Fruit fly (Drosophila melanogaster) whole organism, embryonic: ENCODE data around the gene CG14339.

ENCODE experiments used
- Atf3 ChIP-seq: fragments of 200-800 bp; sonication (Bioruptor generic); optimal IDR thresholded peaks from 3 replicates; lab custom pipeline; 2016; ENCODE audit warnings: missing biosample characterization, missing genetic modification characterization
- BEAF-32 ChIP-seq: fragments of 200-800 bp; sonication (Bioruptor generic); optimal IDR thresholded peaks from 3 replicates; lab custom pipeline; 2017; ENCODE audit warnings: missing biosample characterization, missing genetic modification characterization, mild to moderate bottlenecking, moderate library complexity, missing genetic modification reagents
- CG11456 ChIP-seq: fragments of 200-800 bp; sonication (Bioruptor generic); IDR thresholded peaks from 3 replicates; pipeline ENCODE4 v1.3.6; 2022; ENCODE audit warnings: missing biosample characterization, missing genetic modification characterization
- CG12071 ChIP-seq: fragments of 200-800 bp; sonication (Bioruptor generic); optimal IDR thresholded peaks from 3 replicates; lab custom pipeline; 2018; ENCODE audit warnings: missing biosample characterization, mild to moderate bottlenecking, missing genetic modification characterization
- CG12942 ChIP-seq: fragments of 200-800 bp; sonication (Bioruptor generic); optimal IDR thresholded peaks from 3 replicates; lab custom pipeline; 2016; ENCODE audit warnings: missing biosample characterization, missing genetic modification characterization
- CG13123 ChIP-seq: fragments of 200-800 bp; sonication (Bioruptor generic); optimal IDR thresholded peaks from 2 replicates; lab custom pipeline; 2016; ENCODE audit warnings: missing biosample characterization, missing genetic modification characterization
- CG15479 ChIP-seq: fragments of 200-800 bp; sonication (Bioruptor generic); optimal IDR thresholded peaks from 3 replicates; lab custom pipeline; 2019; ENCODE audit warnings: missing biosample characterization, mild to moderate bottlenecking, missing genetic modification characterization, moderate library complexity
- CG15696 ChIP-seq: fragments of 200-800 bp; sonication (Bioruptor generic); optimal IDR thresholded peaks from 2 replicates; lab custom pipeline; 2019; ENCODE audit warnings: missing biosample characterization, mild to moderate bottlenecking, missing genetic modification characterization, moderate library complexity
- CG17186 ChIP-seq: fragments of 200-800 bp; sonication (Bioruptor generic); optimal IDR thresholded peaks from 3 replicates; lab custom pipeline; 2017; ENCODE audit warnings: missing biosample characterization, missing genetic modification reagents, missing genetic modification characterization
- CG17359 ChIP-seq: fragments of 200-800 bp; sonication (Bioruptor generic); optimal IDR thresholded peaks from 3 replicates; lab custom pipeline; 2018; ENCODE audit warnings: missing biosample characterization, mild to moderate bottlenecking, missing genetic modification characterization, moderate library complexity
- CG17829 ChIP-seq: fragments of 200-800 bp; optimal IDR thresholded peaks from 2 replicates; lab custom pipeline; 2019; ENCODE audit warnings: missing biosample characterization, mild to moderate bottlenecking, missing genetic modification characterization, moderate library complexity
- CG32772 ChIP-seq: fragments of 200-800 bp; sonication (Bioruptor generic); IDR thresholded peaks from 2 replicates; pipeline ENCODE4 v1.3.6; 2022; ENCODE audit warnings: missing biosample characterization, missing genetic modification characterization
- CG3281 ChIP-seq: fragments of 200-800 bp; sonication (Bioruptor generic); optimal IDR thresholded peaks from 3 replicates; lab custom pipeline; 2017; ENCODE audit warnings: missing biosample characterization, mild to moderate bottlenecking, missing genetic modification characterization
- CG34224 ChIP-seq: fragments of 200-800 bp; sonication (Bioruptor generic); IDR thresholded peaks from 3 replicates; pipeline ENCODE4 v1.3.6; 2022; ENCODE audit warnings: missing biosample characterization, missing genetic modification characterization; ENCODE audit not compliant: partially characterized antibody
- CG5953 ChIP-seq: fragments of 200-800 bp; sonication (Bioruptor generic); IDR thresholded peaks from 2 replicates; pipeline ENCODE4 v1.3.6; 2022; ENCODE audit warnings: missing biosample characterization, missing genetic modification characterization
- CG6813 ChIP-seq: fragments of 200-800 bp; sonication (Bioruptor generic); optimal IDR thresholded peaks from 2 replicates; lab custom pipeline; 2017; ENCODE audit warnings: missing biosample characterization, missing genetic modification characterization, mild to moderate bottlenecking, moderate library complexity, missing genetic modification reagents
- CG7928 ChIP-seq: fragments of 200-800 bp; sonication (Bioruptor generic); optimal IDR thresholded peaks from 2 replicates; lab custom pipeline; 2017; ENCODE audit warnings: missing biosample characterization, mild to moderate bottlenecking, missing genetic modification characterization
- CG8089 ChIP-seq: fragments of 200-800 bp; sonication (Bioruptor generic); optimal IDR thresholded peaks from 3 replicates; lab custom pipeline; 2016; ENCODE audit warnings: missing biosample characterization, missing genetic modification characterization
- Dip2 ChIP-seq: fragments of 200-800 bp; sonication (Bioruptor generic); IDR thresholded peaks from 2 replicates; pipeline ENCODE4 v1.3.6; 2022; ENCODE audit warnings: missing biosample characterization, missing genetic modification characterization
- Dll ChIP-seq: fragments of 200-800 bp; sonication (Bioruptor generic); IDR thresholded peaks from 4 replicates; pipeline ENCODE4 v1.3.6; 2022; ENCODE audit warnings: missing biosample characterization, missing genetic modification characterization; ENCODE audit not compliant: partially characterized antibody
- Dp ChIP-seq: fragments of 200-800 bp; sonication (Bioruptor generic); optimal IDR thresholded peaks from 2 replicates; lab custom pipeline; 2018; ENCODE audit warnings: missing biosample characterization, mild to moderate bottlenecking, missing genetic modification characterization, moderate library complexity
- Dref ChIP-seq: fragments of 200-800 bp; sonication (Bioruptor generic); IDR thresholded peaks from 2 replicates; pipeline ENCODE4 v1.3.6; 2022; ENCODE audit warnings: missing biosample characterization, missing genetic modification characterization
- Ets65A ChIP-seq: fragments of 200-800 bp; sonication (Bioruptor generic); peaks from one replicate; lab custom pipeline; 2016; ENCODE audit warnings: missing biosample characterization, missing genetic modification characterization
- Gsc ChIP-seq: fragments of 200-800 bp; sonication (Bioruptor generic); IDR thresholded peaks from 2 replicates; pipeline ENCODE4 v1.3.6; 2022; ENCODE audit warnings: missing biosample characterization, missing genetic modification characterization
- HHEX ChIP-seq: fragments of 200-800 bp; sonication (Bioruptor generic); optimal IDR thresholded peaks from 3 replicates; lab custom pipeline; 2017; ENCODE audit warnings: missing biosample characterization, mild to moderate bottlenecking, missing genetic modification characterization, missing genetic modification reagents
- HLHmδ ChIP-seq: fragments of 200-800 bp; sonication (Bioruptor generic); optimal IDR thresholded peaks from 2 replicates; lab custom pipeline; 2018; ENCODE audit warnings: missing biosample characterization, mild to moderate bottlenecking, missing genetic modification characterization, moderate library complexity
- Hr39 ChIP-seq: fragments of >200 bp; optimal IDR thresholded peaks from 2 replicates; lab custom pipeline; 2017
- Lim3 ChIP-seq: fragments of 200-800 bp; sonication (Bioruptor generic); IDR thresholded peaks from 2 replicates; pipeline ENCODE4 v1.3.6; 2022; ENCODE audit warnings: missing biosample characterization, missing genetic modification characterization
- Mes4 ChIP-seq: fragments of 200-800 bp; sonication (Bioruptor generic); optimal IDR thresholded peaks from 2 replicates; lab custom pipeline; 2016; ENCODE audit warnings: missing biosample characterization, missing genetic modification characterization
- Optix ChIP-seq: fragments of 200-800 bp; sonication (Bioruptor generic); IDR thresholded peaks from 3 replicates; pipeline ENCODE4 v1.3.6; 2022; ENCODE audit warnings: missing biosample characterization, missing genetic modification characterization
- Xrp1 ChIP-seq: fragments of 200-800 bp; sonication (Bioruptor generic); IDR thresholded peaks from 2 replicates; pipeline ENCODE4 v1.3.6; 2022; ENCODE audit warnings: missing biosample characterization, missing genetic modification characterization
- ac ChIP-seq: fragments of 200-800 bp; sonication (Bioruptor generic); optimal IDR thresholded peaks from 3 replicates; lab custom pipeline; 2017; ENCODE audit warnings: missing biosample characterization, mild to moderate bottlenecking, missing genetic modification characterization
- ara ChIP-seq: fragments of 200-800 bp; sonication (Bioruptor generic); IDR thresholded peaks from 2 replicates; pipeline ENCODE4 v1.3.6; 2022; ENCODE audit warnings: missing biosample characterization, missing genetic modification characterization
- chif ChIP-seq, 2 experiments: fragments of 200-800 bp; sonication (Bioruptor generic); optimal IDR thresholded peaks; 3 replicates each; lab custom pipeline; 2016; ENCODE audit warnings: missing biosample characterization in 2 of 2, missing genetic modification characterization in 2 of 2
- chm ChIP-seq: fragments of 200-800 bp; sonication (Bioruptor generic); IDR thresholded peaks from 2 replicates; pipeline ENCODE4 v1.3.6; 2022; ENCODE audit warnings: missing biosample characterization, missing genetic modification characterization
- disco-r ChIP-seq: fragments of 200-800 bp; sonication (Bioruptor generic); optimal IDR thresholded peaks from 2 replicates; lab custom pipeline; 2016; ENCODE audit warnings: missing biosample characterization, missing genetic modification characterization
- eyg ChIP-seq: fragments of 200-800 bp; sonication (Bioruptor generic); optimal IDR thresholded peaks from 3 replicates; lab custom pipeline; 2016; ENCODE audit warnings: missing biosample characterization, missing genetic modification characterization
- gce ChIP-seq: fragments of 200-800 bp; sonication (Bioruptor generic); IDR thresholded peaks from 3 replicates; pipeline ENCODE4 v1.3.6; 2022; ENCODE audit warnings: missing biosample characterization, missing genetic modification characterization
- gsb ChIP-seq: fragments of 200-800 bp; sonication (Bioruptor generic); IDR thresholded peaks from 2 replicates; pipeline ENCODE4 v1.3.6; 2022; ENCODE audit warnings: missing biosample characterization, missing genetic modification characterization
- hkb ChIP-seq, 2 experiments: fragments of 200-800 bp in 1 of 2; fragments of >200 bp in 1 of 2; sonication (Bioruptor generic) in 1 of 2; IDR thresholded peaks in 1 of 2; optimal IDR thresholded peaks in 1 of 2; 2 replicates each; pipeline versions ENCODE4 v1.3.6 to Lab custom; 2017 to 2022; ENCODE audit warnings: missing biosample characterization in 1 of 2, missing genetic modification characterization in 1 of 2
- jing ChIP-seq: fragments of 200-800 bp; sonication (Bioruptor generic); optimal IDR thresholded peaks from 2 replicates; lab custom pipeline; 2018; ENCODE audit warnings: missing biosample characterization, mild to moderate bottlenecking, missing genetic modification characterization
- kah ChIP-seq: fragments of 200-800 bp; sonication (Bioruptor generic); optimal IDR thresholded peaks from 2 replicates; lab custom pipeline; 2018; ENCODE audit warnings: missing biosample characterization, mild to moderate bottlenecking, missing genetic modification characterization
- kay ChIP-seq: fragments of 200-800 bp; sonication (Bioruptor generic); optimal IDR thresholded peaks from 2 replicates; lab custom pipeline; 2016; ENCODE audit warnings: missing biosample characterization, missing genetic modification characterization
- org-1 ChIP-seq: fragments of 200-800 bp; sonication (Bioruptor generic); optimal IDR thresholded peaks from 2 replicates; lab custom pipeline; 2017; ENCODE audit warnings: missing biosample characterization, missing genetic modification characterization
- peb ChIP-seq: fragments of 200-800 bp; sonication (Bioruptor generic); IDR thresholded peaks from 2 replicates; pipeline ENCODE4 v1.3.6; 2022; ENCODE audit warnings: missing biosample characterization, missing genetic modification characterization
- pzg ChIP-seq: fragments of 200-800 bp; sonication (Bioruptor generic); optimal IDR thresholded peaks from 3 replicates; lab custom pipeline; 2018; ENCODE audit warnings: missing biosample characterization, mild to moderate bottlenecking, missing genetic modification characterization, moderate library complexity
- shn ChIP-seq: fragments of 200-800 bp; sonication (Bioruptor generic); optimal IDR thresholded peaks from 3 replicates; lab custom pipeline; 2016; ENCODE audit warnings: missing biosample characterization, missing genetic modification characterization
- sob ChIP-seq: fragments of 200-800 bp; sonication (Bioruptor generic); IDR thresholded peaks from 2 replicates; pipeline ENCODE4 v1.3.6; 2022; ENCODE audit warnings: missing biosample characterization, missing genetic modification characterization
- sug ChIP-seq: fragments of 200-800 bp; optimal IDR thresholded peaks from 2 replicates; lab custom pipeline; 2019; ENCODE audit warnings: missing biosample characterization, mild to moderate bottlenecking, missing genetic modification characterization, moderate library complexity
- ttk ChIP-seq: fragments of 200-800 bp; sonication (Bioruptor generic); IDR thresholded peaks from 2 replicates; pipeline ENCODE4 v2.1.2; 2022; ENCODE audit warnings: missing biosample characterization, missing genetic modification characterization
- wdn ChIP-seq: fragments of 200-800 bp; sonication (Bioruptor generic); IDR thresholded peaks from 2 replicates; pipeline ENCODE4 v1.3.6; 2022; ENCODE audit warnings: missing biosample characterization, missing genetic modification characterization
- z ChIP-seq: fragments of 200-800 bp; sonication (Bioruptor generic); IDR thresholded peaks from 3 replicates; pipeline ENCODE4 v1.3.6; 2022; ENCODE audit warnings: missing biosample characterization, missing genetic modification characterization

CG14339 gene

dm6 chr2L:1072184-1072583 lies 36.2 kb upstream of the CG14339 start (continued):
- TF ChIP-seq HHEX (GFP tag; lab: Kevin White, UChicago) (peak; percentile 96), disco-r (GFP tag; lab: Kevin White, UChicago) (peak; percentile 91), hkb (optimal IDR thresholded peaks at IDR 0.05; lab: Kevin White, UChicago) (no peak), hkb (GFP tag; IDR thresholded peaks at IDR 0.05; lab: Robert Waterston, UW) (peak; percentile 94), HLHmδ (GFP tag; lab: Kevin White, UChicago) (peak; percentile 99), kay (GFP tag; lab: Kevin White, UChicago) (peak; percentile 86), kah (GFP tag; lab: Kevin White, UChicago) (peak; percentile 83), peb (GFP tag; lab: Robert Waterston, UW) (peak; percentile 73), Lim3 (no peak), BEAF-32 (GFP tag; lab: Kevin White, UChicago) (no peak), Optix (GFP tag; lab: Robert Waterston, UW) (peak; percentile 84), Xrp1 (GFP tag; lab: Robert Waterston, UW) (peak; percentile 97), ac (peak; percentile 92), Dp (GFP tag; lab: Kevin White, UChicago) (peak; percentile 3), wdn (GFP tag; lab: Robert Waterston, UW) (peak; percentile 82), Ets65A (GFP tag; lab: Kevin White, UChicago) (peak; percentile 95), CG32772 (GFP tag; lab: Robert Waterston, UW) (peak; percentile 75), org-1 (peak; percentile 96), CG15479 (peak; percentile 32), CG34224 (GFP tag; lab: Robert Waterston, UW) (no peak), gsb (GFP tag; lab: Robert Waterston, UW) (peak; percentile 81), z (peak; percentile 81), CG17829 (tag; lab: Kevin White, UChicago) (peak; percentile 77), CG17186 (GFP tag; lab: Kevin White, UChicago) (peak; percentile 93), CG13123 (GFP tag; lab: Kevin White, UChicago) (peak; percentile 96), CG17359 (peak; percentile 96), Dref (GFP tag; lab: Robert Waterston, UW) (peak; percentile 24; the same call in 1 of the 2 replicates), Mes4 (GFP tag; lab: Kevin White, UChicago) (peak; percentile 93), CG15696 (tag; lab: Kevin White, UChicago) (peak; percentile 94), chm (peak; percentile 96), CG12071 (GFP tag; lab: Kevin White, UChicago) (peak; percentile 97), chif (GFP tag; optimal IDR thresholded peaks at IDR 0.05; lab: Kevin White, UChicago) (peak; percentile 87 to 94), Dip2 (GFP tag; lab: Robert Waterston, UW) (no peak), Dll (GFP tag; lab: Robert Waterston, UW) (no peak), sob (GFP tag; lab: Robert Waterston, UW) (peak; percentile 94), CG3281 (GFP tag; lab: Kevin White, UChicago) (peak; percentile 90), CG11456 (peak; percentile 90), Hr39 (lab: Kevin White, UChicago) (no peak), Gsc (no peak), ara (GFP tag; lab: Robert Waterston, UW) (peak; percentile 94), CG8089 (peak; percentile 94), CG7928 (GFP tag; lab: Kevin White, UChicago) (peak; percentile 74), eyg (GFP tag; lab: Kevin White, UChicago) (peak; percentile 97), gce (GFP tag; lab: Robert Waterston, UW) (peak; percentile 94), shn (GFP tag; lab: Kevin White, UChicago) (peak; percentile 87), CG6813 (GFP tag; lab: Kevin White, UChicago) (peak; percentile 98), ttk (peak; percentile 70), sug (tag; lab: Kevin White, UChicago) (peak; percentile 83), CG12942 (GFP tag; lab: Kevin White, UChicago) (peak; percentile 93), jing (GFP tag; lab: Kevin White, UChicago) (peak; percentile 79), CG5953 (GFP tag; lab: Robert Waterston, UW) (peak; percentile 93), Atf3 (GFP tag; lab: Kevin White, UChicago) (peak; percentile 90), pzg (GFP tag; lab: Kevin White, UChicago) (peak; percentile 19)
